Worm (Caenorhabditis elegans) whole organism, L3 larva: ENCODE results near the gene Y50D4C.12.

Source experiments
- daf-12 ChIP-seq: fragments of 150-350 bp; optimal IDR thresholded peaks from 2 replicates; lab custom pipeline; 2014; ENCODE audit warnings: missing biosample characterization, missing genetic modification reagents, missing genetic modification characterization
- fkh-2 ChIP-seq: fragments of 150-350 bp; optimal IDR thresholded peaks from 2 replicates; lab custom pipeline; 2014; ENCODE audit warnings: missing biosample characterization, missing genetic modification reagents, missing genetic modification characterization
- fos-1 ChIP-seq: fragments of 150-350 bp; optimal IDR thresholded peaks from 2 replicates; lab custom pipeline; 2014; ENCODE audit warnings: missing biosample characterization, missing genetic modification characterization
- lin-39 ChIP-seq: fragments of 150-350 bp; optimal IDR thresholded peaks from 2 replicates; lab custom pipeline; 2018; ENCODE audit warnings: missing biosample characterization, missing genetic modification reagents, missing genetic modification characterization
- nhr-28 ChIP-seq: fragments of 150-350 bp; optimal IDR thresholded peaks from 2 replicates; lab custom pipeline; 2014; ENCODE audit warnings: missing biosample characterization, missing genetic modification characterization
- snpc-4 ChIP-seq: fragments of 150-350 bp; optimal IDR thresholded peaks from 2 replicates; lab custom pipeline; 2014; ENCODE audit warnings: missing biosample characterization, missing genetic modification characterization

- TF ChIP-seq fos-1 (tag; lab: Kevin White, UChicago) (no peak), daf-12 (tag; lab: Kevin White, UChicago) (no peak), snpc-4 (no peak), fkh-2 (tag; lab: Kevin White, UChicago) (no peak), lin-39 (no peak), nhr-28 (no peak)
Measured at ce11 chrV:1023367-1023766, 41.0 kb downstream of the Y50D4C.12 start, which contains the start of gene pei-2.
